Fruit fly (Drosophila melanogaster): ENCODE results near the gene CG42814.

The CG42814 gene

DNA sequence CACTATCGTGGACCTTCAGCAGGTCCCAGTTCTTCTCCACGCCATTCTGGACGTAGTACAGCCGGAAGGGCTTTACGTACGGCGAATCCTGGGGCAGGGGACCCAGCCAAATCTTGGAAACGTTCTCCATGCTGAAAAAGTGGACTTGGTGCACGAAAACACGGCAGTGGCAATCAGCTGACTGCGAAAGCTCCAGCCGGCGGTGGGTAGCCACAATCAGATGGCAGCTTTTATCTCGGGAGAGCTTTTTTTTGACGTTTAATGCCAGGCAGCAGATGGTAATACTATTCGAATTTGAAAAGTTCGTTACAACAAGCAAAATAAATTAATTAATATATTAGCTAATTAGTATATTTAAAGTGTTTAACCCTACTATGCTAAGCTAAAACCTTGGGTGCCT is 926 bp downstream of the CG42814 start, which contains the start of gene CG42813:
CG42813 (minus strand) TSS at position 220 of the 400 bp plus-strand sequence.
- peak; percentile 32 for TF ChIP-seq CG1621 (tag; optimal IDR thresholded peaks at IDR 0.05)
- TF ChIP-seq CG16779 (tag; optimal IDR thresholded peaks at IDR 0.05), result no peak

DNA sequence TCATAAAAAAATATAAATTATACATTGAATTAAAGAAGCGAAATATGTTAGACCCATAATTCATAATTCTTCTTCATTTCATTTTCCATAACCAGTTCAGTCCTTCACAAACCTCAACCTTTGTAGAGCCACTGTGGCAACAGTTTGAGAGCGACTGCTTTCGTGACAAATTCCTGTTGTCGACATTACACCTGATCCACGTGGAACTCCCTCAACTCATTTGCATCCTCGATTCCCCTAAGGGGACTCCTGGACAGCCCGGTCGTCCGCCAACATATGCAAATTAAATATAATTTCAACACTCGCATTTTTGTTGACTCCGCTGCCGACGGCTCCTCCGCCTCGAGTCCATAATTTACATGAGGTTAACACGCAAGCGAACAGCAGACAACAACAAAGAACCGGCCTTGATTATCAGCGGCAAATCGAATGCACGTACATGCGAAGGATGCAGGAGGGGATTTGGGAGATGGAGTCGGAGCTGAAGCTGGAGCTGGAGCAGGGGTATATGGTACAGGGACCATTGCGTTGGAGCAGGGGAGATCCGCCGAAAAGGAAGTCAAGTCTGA is 3.1 kb downstream of the CG42814 start:
- TF ChIP-seq Blimp-1 (GFP tag; optimal IDR thresholded peaks at IDR 0.05) (peak; percentile 37), CG6854 (GFP tag; optimal IDR thresholded peaks at IDR 0.05) (peak; percentile 7), Gug (GFP tag; IDR thresholded peaks at IDR 0.05) (no peak), spab (GFP tag; optimal IDR thresholded peaks at IDR 0.05) (no peak), Eip78C (GFP tag) (peak; percentile 65), svp (GFP tag) (peak; percentile 56), Eip75B (GFP tag; optimal IDR thresholded peaks at IDR 0.05) (no peak), ss (GFP tag; optimal IDR thresholded peaks at IDR 0.05) (peak in 1 of 2 experiments; percentile 100), vri (GFP tag; optimal IDR thresholded peaks at IDR 0.05) (no peak), CG1621 (tag; optimal IDR thresholded peaks at IDR 0.05) (peak; percentile 30), CG16779 (tag; optimal IDR thresholded peaks at IDR 0.05) (no peak), dsx (GFP tag; optimal IDR thresholded peaks at IDR 0.05; ENCODE audit: poor library complexity, severe bottlenecking) (peak; percentile 14), CG34406 (GFP tag; optimal IDR thresholded peaks at IDR 0.05) (no peak), achi (GFP tag; optimal IDR thresholded peaks at IDR 0.05) (no peak), CG11902 (GFP tag; optimal IDR thresholded peaks at IDR 0.05) (no peak)

DNA sequence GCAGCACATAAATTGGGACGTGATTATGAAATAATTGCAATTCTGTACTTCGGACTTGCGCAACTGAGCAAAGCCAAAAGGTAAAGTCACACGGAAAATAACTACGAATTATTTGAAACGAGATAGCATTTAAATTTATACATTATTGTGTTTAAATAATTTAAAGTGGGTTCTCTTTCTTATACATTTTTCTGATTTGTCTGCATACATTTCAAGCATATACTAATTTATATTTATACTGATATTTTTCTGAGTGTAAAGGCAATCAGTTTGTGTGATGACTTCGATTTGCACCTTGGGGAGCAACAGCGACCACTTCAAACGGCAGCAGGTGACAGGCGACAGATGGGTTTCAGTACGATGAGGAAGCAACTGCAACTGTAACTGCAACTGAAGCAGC is 3.8 kb downstream of the CG42814 start:
- no peak for TF ChIP-seq CG8632 (GFP tag; optimal IDR thresholded peaks at IDR 0.05)
- TF ChIP-seq Eip78C (GFP tag), result peak; percentile 73
- no peak for TF ChIP-seq Eip93F (GFP tag; optimal IDR thresholded peaks at IDR 0.05)
- no peak for TF ChIP-seq fd85E (GFP tag; optimal IDR thresholded peaks at IDR 0.05)
- TF ChIP-seq Blimp-1 (GFP tag; optimal IDR thresholded peaks at IDR 0.05), result no peak
- TF ChIP-seq CG9139 (GFP tag; optimal IDR thresholded peaks at IDR 0.05), result no peak
- no peak for TF ChIP-seq Hr38 (GFP tag; optimal IDR thresholded peaks at IDR 0.05)
- peak; percentile 57 for TF ChIP-seq svp (GFP tag)
- peak; percentile 23 for TF ChIP-seq Ets96B (tag; optimal IDR thresholded peaks at IDR 0.05)
- peak; percentile 13 for TF ChIP-seq Met (GFP tag; optimal IDR thresholded peaks at IDR 0.05)

DNA sequence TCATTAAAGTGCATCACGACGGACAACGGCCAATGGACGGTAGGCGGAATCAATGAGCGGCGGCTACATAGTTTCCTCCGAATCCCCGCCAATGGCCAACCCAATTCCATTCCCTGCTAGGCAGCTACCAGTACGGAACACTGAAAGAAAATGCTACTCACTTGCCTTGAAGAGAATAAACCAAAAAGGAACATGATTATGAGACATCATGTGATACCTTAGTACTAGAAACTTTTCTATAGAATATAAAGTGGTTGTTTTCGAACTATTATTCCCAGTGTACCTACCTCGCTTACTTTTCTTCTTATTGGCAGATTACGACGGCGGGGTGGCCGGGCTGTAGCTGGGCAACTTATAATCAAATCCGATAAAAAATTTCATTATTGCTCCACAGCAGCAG is 4.5 kb downstream of the CG42814 start:
- TF ChIP-seq dac (GFP tag; optimal IDR thresholded peaks at IDR 0.05) (no peak), CG6163 (GFP tag; IDR thresholded peaks at IDR 0.05) (peak; percentile 87), CG15336 (GFP tag; IDR thresholded peaks at IDR 0.05) (peak; percentile 70), CG16779 (tag; optimal IDR thresholded peaks at IDR 0.05) (no peak), fkh (GFP tag; optimal IDR thresholded peaks at IDR 0.05) (no peak), net (GFP tag; optimal IDR thresholded peaks at IDR 0.05) (peak; percentile 59), Met (GFP tag; optimal IDR thresholded peaks at IDR 0.05) (peak; percentile 71), esn (GFP tag; optimal IDR thresholded peaks at IDR 0.05) (peak; percentile 73), Sox15 (GFP tag; optimal IDR thresholded peaks at IDR 0.05) (peak; percentile 33), Sox14 (GFP tag; optimal IDR thresholded peaks at IDR 0.05) (peak; percentile 59), CG6792 (GFP tag; optimal IDR thresholded peaks at IDR 0.05) (peak; percentile 67), CG6276 (GFP tag; optimal IDR thresholded peaks at IDR 0.05) (peak; percentile 66), CG31627 (GFP tag; optimal IDR thresholded peaks at IDR 0.05) (peak; percentile 61), CG1621 (tag; optimal IDR thresholded peaks at IDR 0.05) (peak; percentile 60), CG32006 (GFP tag; optimal IDR thresholded peaks at IDR 0.05) (peak; percentile 65), topi (GFP tag; optimal IDR thresholded peaks at IDR 0.05) (peak; percentile 69), Ets96B (tag; optimal IDR thresholded peaks at IDR 0.05) (peak; percentile 69), Smox (GFP tag; optimal IDR thresholded peaks at IDR 0.05) (peak; percentile 56), Eip78C (GFP tag) (peak; percentile 92), achi (GFP tag; optimal IDR thresholded peaks at IDR 0.05) (peak; percentile 73), Hr38 (GFP tag; optimal IDR thresholded peaks at IDR 0.05) (no peak), salr (GFP tag; optimal IDR thresholded peaks at IDR 0.05) (peak; percentile 42 to 46), fd59A (GFP tag; optimal IDR thresholded peaks at IDR 0.05) (peak; percentile 51), vri (GFP tag; optimal IDR thresholded peaks at IDR 0.05) (no peak), Eip75B (GFP tag; optimal IDR thresholded peaks at IDR 0.05) (peak; percentile 70), Ets21C (GFP tag; optimal IDR thresholded peaks at IDR 0.05) (peak; percentile 28), CG9139 (GFP tag; optimal IDR thresholded peaks at IDR 0.05) (no peak), spab (GFP tag; optimal IDR thresholded peaks at IDR 0.05) (peak; percentile 60), CG8632 (GFP tag; optimal IDR thresholded peaks at IDR 0.05) (peak; percentile 47), Eip93F (GFP tag; optimal IDR thresholded peaks at IDR 0.05) (no peak), Hr4 (GFP tag; optimal IDR thresholded peaks at IDR 0.05) (peak; percentile 55), CG6808 (GFP tag; optimal IDR thresholded peaks at IDR 0.05) (peak; percentile 58), fd85E (GFP tag; optimal IDR thresholded peaks at IDR 0.05) (no peak), eg (GFP tag; IDR thresholded peaks at IDR 0.05) (peak; percentile 76)
